Comparison of ENCODE assay signal across 6 worm cellular contexts in the genomic region with DNA sequence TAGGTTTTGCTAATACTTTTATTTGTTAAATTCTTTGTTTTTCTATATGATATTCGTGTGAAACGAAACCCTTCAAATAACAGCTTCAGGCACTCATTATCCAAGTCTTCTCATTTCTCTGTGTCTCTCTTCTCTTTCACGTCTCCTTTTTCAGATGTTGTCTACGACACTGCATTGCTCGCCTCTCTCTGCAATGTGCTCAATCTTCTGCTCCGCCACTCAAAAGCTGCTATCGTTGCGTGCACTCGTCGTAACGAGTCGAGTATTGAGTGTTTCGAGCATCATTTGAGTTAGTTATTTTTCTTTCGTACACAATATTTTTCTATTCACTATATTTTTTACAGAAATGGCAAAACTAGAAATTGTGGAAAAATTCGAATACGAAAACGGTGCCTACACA.
A peak's percentile ranks its signal among the peaks of the same experiment; 100 is the strongest.
TF ChIP-seq lines count a peak whose summit lies in the region.

No protein-coding gene starts in this region.

TF ChIP-seq in whole organism, L1 larva, 84 proteins besides CTCF, POLR2A, EP300 and RAD21:
- no peak for TF ChIP-seq lin-35 (GFP tag; optimal IDR thresholded peaks at IDR 0.05; lab: Kevin White, UChicago)
- TF ChIP-seq lin-14 (GFP tag; optimal IDR thresholded peaks at IDR 0.05; lab: Kevin White, UChicago): peak; percentile 56
- no peak for TF ChIP-seq efl-1 (optimal IDR thresholded peaks at IDR 0.05; lab: Kevin White, UChicago)
- peak in 1 of 2 experiments; percentile 55 for TF ChIP-seq efl-1 (GFP tag; optimal IDR thresholded peaks at IDR 0.05 in 1 of 2; lab: Kevin White, UChicago)
- TF ChIP-seq sox-4 (tag; optimal IDR thresholded peaks at IDR 0.05; lab: Kevin White, UChicago): no peak
- peak; percentile 24 for TF ChIP-seq fkh-10 (GFP tag; optimal IDR thresholded peaks at IDR 0.05; lab: Kevin White, UChicago)
TF ChIP-seq in whole organism, L1 larva: peak in this region for 3.

TF ChIP-seq in whole organism, L2 larva, 48 proteins besides CTCF, POLR2A, EP300 and RAD21:
- TF ChIP-seq dmd-4 (tag; optimal IDR thresholded peaks at IDR 0.05; lab: Kevin White, UChicago): no peak
- no peak for TF ChIP-seq unc-39 (tag; optimal IDR thresholded peaks at IDR 0.05; lab: Kevin White, UChicago)
- TF ChIP-seq C34F6.9 (tag; optimal IDR thresholded peaks at IDR 0.05; lab: Kevin White, UChicago): peak; percentile 10
- no peak for TF ChIP-seq nhr-6 (tag; optimal IDR thresholded peaks at IDR 0.05; lab: Kevin White, UChicago)
- TF ChIP-seq unc-62 (GFP tag; optimal IDR thresholded peaks at IDR 0.05; lab: Kevin White, UChicago): no peak
- peak; percentile 12 for TF ChIP-seq unc-55 (GFP tag; optimal IDR thresholded peaks at IDR 0.05; lab: Kevin White, UChicago)
- TF ChIP-seq sma-3 (GFP tag; optimal IDR thresholded peaks at IDR 0.05; lab: Kevin White, UChicago): no peak
- TF ChIP-seq lin-39 (tag; optimal IDR thresholded peaks at IDR 0.05; lab: Kevin White, UChicago): no peak

TF ChIP-seq in whole organism, L3 larva, 47 proteins besides CTCF, POLR2A, EP300 and RAD21:
- TF ChIP-seq nfya-1 (tag; optimal IDR thresholded peaks at IDR 0.05; lab: Kevin White, UChicago; ENCODE audit: insufficient read depth): peak; percentile 54
- TF ChIP-seq ZK546.5 (tag; optimal IDR thresholded peaks at IDR 0.05; lab: Kevin White, UChicago): no peak
- no peak for TF ChIP-seq lin-15B (tag; optimal IDR thresholded peaks at IDR 0.05; lab: Kevin White, UChicago)
- peak; percentile 43 for TF ChIP-seq lin-39 (tag; optimal IDR thresholded peaks at IDR 0.05; lab: Kevin White, UChicago)
- TF ChIP-seq nhr-76 (tag; optimal IDR thresholded peaks at IDR 0.05; lab: Kevin White, UChicago): no peak
- no peak for TF ChIP-seq tbx-2 (tag; optimal IDR thresholded peaks at IDR 0.05; lab: Kevin White, UChicago)
- TF ChIP-seq snpc-4 (tag; optimal IDR thresholded peaks at IDR 0.05; lab: Kevin White, UChicago): no peak
- no peak for TF ChIP-seq jun-1 (tag; optimal IDR thresholded peaks at IDR 0.05; lab: Kevin White, UChicago)
- no peak for TF ChIP-seq hmg-11 (tag; optimal IDR thresholded peaks at IDR 0.05; lab: Kevin White, UChicago)
- TF ChIP-seq egl-27 (tag; optimal IDR thresholded peaks at IDR 0.05; lab: Kevin White, UChicago): no peak

TF ChIP-seq in whole organism, L4 larva, 104 proteins besides CTCF, POLR2A, EP300 and RAD21:
- 0 out of 2 replicates have a peak, but pooled peaks have one; percentile 36 for TF ChIP-seq hmg-1.1 (GFP tag; IDR thresholded peaks at IDR 0.05; lab: Robert Waterston, UW)
- no peak for TF ChIP-seq duxl-1 (tag; optimal IDR thresholded peaks at IDR 0.05; lab: Kevin White, UChicago; ENCODE audit: poor library complexity)

TF ChIP-seq in whole organism, mixed stage, embryonic, 35 proteins besides CTCF, POLR2A, EP300 and RAD21:
- TF ChIP-seq ces-1 (GFP tag; optimal IDR thresholded peaks at IDR 0.05; lab: Kevin White, UChicago): peak; percentile 28
- TF ChIP-seq unc-120 (tag; optimal IDR thresholded peaks at IDR 0.05; lab: Kevin White, UChicago; ENCODE audit: poor library complexity, severe bottlenecking): no peak

TF ChIP-seq in whole organism, young adult, 124 proteins besides CTCF, POLR2A, EP300 and RAD21:
- TF ChIP-seq ceh-27 (GFP tag; optimal IDR thresholded peaks at IDR 0.05; lab: Kevin White, UChicago) (peak; percentile 55), ztf-26 (tag; optimal IDR thresholded peaks at IDR 0.05; lab: Kevin White, UChicago) (no peak)
TF ChIP-seq in whole organism, young adult: peak in this region for 1.
